Fruit fly (Drosophila melanogaster) whole organism, prepupa: Measurements from ENCODE around the gene CG7329.
A peak's percentile ranks its signal among the peaks of the same experiment; 100 is the strongest.

Source experiments
- Blimp-1 ChIP-seq: fragments of 200-800 bp; sonication (Bioruptor generic); optimal IDR thresholded peaks from 3 replicates; lab custom pipeline; 2017; ENCODE audit warnings: missing biosample characterization, missing genetic modification characterization, mild to moderate bottlenecking, moderate library complexity, missing genetic modification reagents
- CG10631 ChIP-seq: fragments of 200-800 bp; sonication (Bioruptor generic); optimal IDR thresholded peaks from 2 replicates; lab custom pipeline; 2016; ENCODE audit warnings: missing biosample characterization, missing genetic modification characterization
- CG11294 ChIP-seq: fragments of 200-800 bp; sonication (Bioruptor generic); IDR thresholded peaks from 2 replicates; pipeline ENCODE4 v1.3.6; 2022; ENCODE audit warnings: missing biosample characterization, missing genetic modification characterization
- CG11762 ChIP-seq: fragments of 200-800 bp; sonication (Bioruptor generic); optimal IDR thresholded peaks from 3 replicates; lab custom pipeline; 2016; ENCODE audit warnings: missing biosample characterization, missing genetic modification characterization; ENCODE audit not compliant: insufficient read depth
- CG11902 ChIP-seq: fragments of 200-800 bp; sonication (Bioruptor generic); optimal IDR thresholded peaks from 3 replicates; lab custom pipeline; 2016; ENCODE audit warnings: missing biosample characterization, missing genetic modification characterization
- CG15336 ChIP-seq: fragments of 200-800 bp; sonication (Bioruptor generic); IDR thresholded peaks from 2 replicates; pipeline ENCODE4 v1.3.6; 2022; ENCODE audit warnings: missing biosample characterization, missing genetic modification characterization
- CG1621 ChIP-seq: fragments of 200-800 bp; sonication (Bioruptor generic); optimal IDR thresholded peaks from 3 replicates; lab custom pipeline; 2018; ENCODE audit warnings: missing biosample characterization, mild to moderate bottlenecking, missing genetic modification characterization
- CG16779 ChIP-seq: fragments of 200-800 bp; sonication (Bioruptor generic); optimal IDR thresholded peaks from 3 replicates; lab custom pipeline; 2017; ENCODE audit warnings: missing biosample characterization, mild to moderate bottlenecking, missing genetic modification characterization
- CG3032 ChIP-seq: fragments of 200-800 bp; optimal IDR thresholded peaks from 2 replicates; lab custom pipeline; 2019; ENCODE audit warnings: missing biosample characterization, mild to moderate bottlenecking, missing genetic modification characterization, moderate library complexity
- CG31627 ChIP-seq: fragments of 200-800 bp; sonication (Bioruptor generic); optimal IDR thresholded peaks from 3 replicates; lab custom pipeline; 2016; ENCODE audit warnings: missing biosample characterization, missing genetic modification characterization
- CG32006 ChIP-seq: fragments of 200-800 bp; sonication (Bioruptor generic); optimal IDR thresholded peaks from 3 replicates; lab custom pipeline; 2017; ENCODE audit warnings: missing biosample characterization, mild to moderate bottlenecking, missing genetic modification characterization
- CG34406 ChIP-seq: fragments of 200-800 bp; sonication (Bioruptor generic); optimal IDR thresholded peaks from 3 replicates; lab custom pipeline; 2016; ENCODE audit warnings: missing biosample characterization, missing genetic modification characterization
- CG4318 ChIP-seq: fragments of 200-800 bp; sonication (Bioruptor generic); optimal IDR thresholded peaks from 3 replicates; lab custom pipeline; 2017; ENCODE audit warnings: missing biosample characterization, mild to moderate bottlenecking, missing genetic modification characterization
- CG6163 ChIP-seq: fragments of 200-800 bp; sonication (Bioruptor generic); IDR thresholded peaks from 3 replicates; pipeline ENCODE4 v1.3.6; 2022; ENCODE audit warnings: missing biosample characterization, missing genetic modification characterization
- CG6276 ChIP-seq: fragments of 200-800 bp; sonication (Bioruptor generic); optimal IDR thresholded peaks from 2 replicates; lab custom pipeline; 2017; ENCODE audit warnings: missing biosample characterization, mild to moderate bottlenecking, missing genetic modification characterization
- CG6792 ChIP-seq: fragments of 200-800 bp; sonication (Bioruptor generic); optimal IDR thresholded peaks from 3 replicates; lab custom pipeline; 2016; ENCODE audit warnings: missing biosample characterization, missing genetic modification characterization
- CG6854 ChIP-seq: fragments of 200-800 bp; sonication (Bioruptor generic); optimal IDR thresholded peaks from 2 replicates; lab custom pipeline; 2017; ENCODE audit warnings: missing biosample characterization, mild to moderate bottlenecking, missing genetic modification characterization
- CG7368 ChIP-seq: fragments of 200-800 bp; sonication (Bioruptor generic); optimal IDR thresholded peaks from 3 replicates; lab custom pipeline; 2016; ENCODE audit warnings: missing biosample characterization, missing genetic modification characterization
- CG8119 ChIP-seq: fragments of 200-800 bp; sonication (Bioruptor generic); IDR thresholded peaks from 3 replicates; pipeline ENCODE4 v1.3.6; 2022; ENCODE audit warnings: missing biosample characterization, missing genetic modification characterization
- CG8319 ChIP-seq: fragments of 200-800 bp; sonication (Bioruptor generic); optimal IDR thresholded peaks from 3 replicates; lab custom pipeline; 2016; ENCODE audit warnings: missing biosample characterization, missing genetic modification characterization
- CG9139 ChIP-seq: fragments of 200-800 bp; sonication (Bioruptor generic); optimal IDR thresholded peaks from 3 replicates; lab custom pipeline; 2017; ENCODE audit warnings: missing biosample characterization, mild to moderate bottlenecking, missing genetic modification characterization
- Eip75B ChIP-seq: fragments of 200-800 bp; sonication (Bioruptor generic); optimal IDR thresholded peaks from 3 replicates; lab custom pipeline; 2016; ENCODE audit warnings: missing biosample characterization, missing genetic modification characterization
- Eip93F ChIP-seq: fragments of 200-800 bp; sonication (Bioruptor generic); optimal IDR thresholded peaks from 2 replicates; lab custom pipeline; 2016; ENCODE audit warnings: missing biosample characterization, mild to moderate bottlenecking, missing genetic modification characterization
- Ets21C ChIP-seq: fragments of 200-800 bp; sonication (Bioruptor generic); optimal IDR thresholded peaks from 3 replicates; lab custom pipeline; 2016; ENCODE audit warnings: missing biosample characterization, missing genetic modification characterization
- Ets96B ChIP-seq: fragments of 200-800 bp; optimal IDR thresholded peaks from 2 replicates; lab custom pipeline; 2019; ENCODE audit warnings: missing biosample characterization, mild to moderate bottlenecking, missing genetic modification characterization, moderate library complexity
- Gug ChIP-seq: fragments of 200-800 bp; sonication (Bioruptor generic); IDR thresholded peaks from 2 replicates; pipeline ENCODE4 v1.3.6; 2022; ENCODE audit warnings: missing biosample characterization, missing genetic modification characterization
- Hr39 ChIP-seq: fragments of 200-800 bp; sonication (Bioruptor generic); optimal IDR thresholded peaks from 2 replicates; lab custom pipeline; 2016; ENCODE audit warnings: missing biosample characterization, missing genetic modification characterization
- Met ChIP-seq: fragments of 200-800 bp; sonication (Bioruptor generic); optimal IDR thresholded peaks from 3 replicates; lab custom pipeline; 2016; ENCODE audit warnings: missing biosample characterization, missing genetic modification characterization
- Smox ChIP-seq: fragments of 200-800 bp; sonication (Bioruptor generic); optimal IDR thresholded peaks from 3 replicates; lab custom pipeline; 2016; ENCODE audit warnings: missing biosample characterization, missing genetic modification characterization
- Sox102F ChIP-seq: fragments of 200-800 bp; sonication (Bioruptor generic); optimal IDR thresholded peaks from 2 replicates; lab custom pipeline; 2016; ENCODE audit warnings: missing biosample characterization, mild to moderate bottlenecking, missing genetic modification characterization
- Sox14 ChIP-seq: fragments of 200-800 bp; sonication (Bioruptor generic); optimal IDR thresholded peaks from 3 replicates; lab custom pipeline; 2016; ENCODE audit warnings: missing biosample characterization, missing genetic modification characterization
- Sox15 ChIP-seq: fragments of 200-800 bp; sonication (Bioruptor generic); optimal IDR thresholded peaks from 3 replicates; lab custom pipeline; 2016; ENCODE audit warnings: missing biosample characterization, missing genetic modification characterization
- achi ChIP-seq: fragments of 200-800 bp; sonication (Bioruptor generic); optimal IDR thresholded peaks from 3 replicates; lab custom pipeline; 2016; ENCODE audit warnings: missing biosample characterization, missing genetic modification characterization
- acj6 ChIP-seq: fragments of 200-800 bp; sonication (Bioruptor generic); optimal IDR thresholded peaks from 3 replicates; lab custom pipeline; 2016; ENCODE audit warnings: missing biosample characterization, missing genetic modification characterization
- dac ChIP-seq: fragments of 200-800 bp; sonication (Bioruptor generic); optimal IDR thresholded peaks from 2 replicates; lab custom pipeline; 2017; ENCODE audit warnings: missing biosample characterization, mild to moderate bottlenecking, missing genetic modification characterization
- dsx ChIP-seq: fragments of 200-800 bp; optimal IDR thresholded peaks from 3 replicates; lab custom pipeline; 2019; ENCODE audit warnings: missing biosample characterization, mild to moderate bottlenecking, missing genetic modification characterization, moderate library complexity; ENCODE audit not compliant: poor library complexity, severe bottlenecking
- esn ChIP-seq: fragments of 200-800 bp; sonication (Bioruptor generic); optimal IDR thresholded peaks from 2 replicates; lab custom pipeline; 2016; ENCODE audit warnings: missing biosample characterization, mild to moderate bottlenecking, missing genetic modification characterization, moderate library complexity
- fd59A ChIP-seq: fragments of 200-800 bp; sonication (Bioruptor generic); optimal IDR thresholded peaks from 2 replicates; lab custom pipeline; 2017; ENCODE audit warnings: missing biosample characterization, mild to moderate bottlenecking, missing genetic modification characterization, missing genetic modification reagents
- fd85E ChIP-seq: fragments of 200-800 bp; sonication (Bioruptor generic); optimal IDR thresholded peaks from 3 replicates; lab custom pipeline; 2016; ENCODE audit warnings: missing biosample characterization, missing genetic modification characterization
- lz ChIP-seq: fragments of 200-800 bp; sonication (Bioruptor generic); optimal IDR thresholded peaks from 3 replicates; lab custom pipeline; 2016; ENCODE audit warnings: missing biosample characterization, missing genetic modification characterization
- net ChIP-seq: fragments of 200-800 bp; sonication (Bioruptor generic); optimal IDR thresholded peaks from 3 replicates; lab custom pipeline; 2016; ENCODE audit warnings: missing biosample characterization, missing genetic modification characterization
- pdm3 ChIP-seq: fragments of 200-800 bp; sonication (Bioruptor generic); optimal IDR thresholded peaks from 3 replicates; lab custom pipeline; 2016; ENCODE audit warnings: missing biosample characterization, missing genetic modification characterization
- salr ChIP-seq, 2 experiments: fragments of 200-800 bp; sonication (Bioruptor generic); optimal IDR thresholded peaks; 3 replicates each; lab custom pipeline; 2016 to 2018; ENCODE audit warnings: missing biosample characterization in 2 of 2, missing genetic modification characterization in 2 of 2, mild to moderate bottlenecking in 1 of 2
- spab ChIP-seq: fragments of 200-800 bp; sonication (Bioruptor generic); optimal IDR thresholded peaks from 2 replicates; lab custom pipeline; 2017; ENCODE audit warnings: missing biosample characterization, mild to moderate bottlenecking, missing genetic modification characterization, missing genetic modification reagents
- ss ChIP-seq, 2 experiments: fragments of 200-800 bp; sonication (Bioruptor generic); optimal IDR thresholded peaks; 2 replicates in 1 of 2; 3 replicates in 1 of 2; lab custom pipeline; 2017 to 2018; ENCODE audit warnings: mild to moderate bottlenecking in 2 of 2, missing biosample characterization in 2 of 2, missing genetic modification characterization in 2 of 2, moderate library complexity in 1 of 2
- svp ChIP-seq: fragments of 200-800 bp; sonication (Bioruptor generic); peaks from one replicate; lab custom pipeline; 2016; ENCODE audit warnings: missing biosample characterization, missing genetic modification characterization
- topi ChIP-seq: fragments of 200-800 bp; sonication (Bioruptor generic); optimal IDR thresholded peaks from 3 replicates; lab custom pipeline; 2016; ENCODE audit warnings: missing biosample characterization, missing genetic modification characterization
- vri ChIP-seq: fragments of 200-800 bp; sonication (Bioruptor generic); optimal IDR thresholded peaks from 3 replicates; lab custom pipeline; 2016; ENCODE audit warnings: missing biosample characterization, mild to moderate bottlenecking, missing genetic modification characterization

Gene CG7329

DNA sequence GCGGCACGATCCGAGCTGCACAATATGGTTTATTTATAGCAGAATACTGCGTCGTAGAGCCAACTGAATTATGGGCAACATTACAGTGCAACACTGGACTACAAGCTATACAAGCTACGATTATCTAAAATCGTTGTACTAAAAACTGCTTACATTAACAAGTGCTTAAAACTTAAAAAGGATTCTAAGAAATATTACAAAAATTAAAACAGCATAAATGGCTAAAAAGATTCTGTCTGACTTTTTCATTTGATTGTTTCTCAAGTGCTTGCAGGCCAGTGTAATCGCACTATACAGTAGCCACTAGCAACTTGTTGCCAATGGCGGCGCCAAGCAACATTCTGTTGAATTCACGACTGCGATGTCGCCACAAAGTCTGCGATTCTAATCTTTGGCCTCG is 21.5 kb downstream of the CG7329 start (continued):
- TF ChIP-seq lz (GFP tag; lab: Kevin White, UChicago) (peak; percentile 67), CG6163 (GFP tag; lab: Robert Waterston, UW) (peak; percentile 95), CG32006 (peak; percentile 88), CG6792 (GFP tag; lab: Kevin White, UChicago) (peak; percentile 80), svp (peak; percentile 58), fd59A (GFP tag; lab: Kevin White, UChicago) (peak; percentile 87), Sox14 (GFP tag; lab: Kevin White, UChicago) (peak; percentile 87), Blimp-1 (GFP tag; lab: Kevin White, UChicago) (no peak), CG11294 (GFP tag; lab: Robert Waterston, UW) (peak; percentile 92), spab (GFP tag; lab: Kevin White, UChicago) (peak; percentile 87), achi (GFP tag; lab: Kevin White, UChicago) (peak; percentile 84), dac (GFP tag; lab: Kevin White, UChicago) (peak; percentile 71), fd85E (GFP tag; lab: Kevin White, UChicago) (peak; percentile 15), CG6854 (GFP tag; lab: Kevin White, UChicago) (no peak), dsx (GFP tag; lab: Kevin White, UChicago) (peak; percentile 92), Smox (GFP tag; lab: Kevin White, UChicago) (peak; percentile 44)

- TF ChIP-seq achi (GFP tag; lab: Kevin White, UChicago) = peak; percentile 57
- TF ChIP-seq acj6 (GFP tag; lab: Kevin White, UChicago) = peak; percentile 66
- no peak for TF ChIP-seq CG6276 (GFP tag; lab: Kevin White, UChicago)
- TF ChIP-seq Sox102F = peak; percentile 72
- TF ChIP-seq CG3032 (tag; lab: Kevin White, UChicago) = peak; percentile 55
- peak; percentile 30 for TF ChIP-seq CG7368 (GFP tag; lab: Kevin White, UChicago)
- peak; percentile 69 for TF ChIP-seq Smox (GFP tag; lab: Kevin White, UChicago)
- TF ChIP-seq CG8119 (GFP tag; lab: Robert Waterston, UW) = peak; percentile 77
- TF ChIP-seq vri (GFP tag; lab: Kevin White, UChicago) = peak; percentile 62
- peak; percentile 79 for TF ChIP-seq Met (GFP tag; lab: Kevin White, UChicago)
- TF ChIP-seq CG15336 (GFP tag; lab: Robert Waterston, UW) = peak; percentile 62
- TF ChIP-seq CG1621 (tag; lab: Kevin White, UChicago) = peak; percentile 15
- peak; percentile 62 for TF ChIP-seq net (GFP tag; lab: Kevin White, UChicago)
- TF ChIP-seq Ets96B = peak; percentile 59
- TF ChIP-seq pdm3 (GFP tag; lab: Kevin White, UChicago) = peak; percentile 66
- TF ChIP-seq CG4318 (GFP tag; lab: Kevin White, UChicago) = peak; percentile 15
- TF ChIP-seq Hr39 (GFP tag; lab: Kevin White, UChicago) = peak; percentile 55
- TF ChIP-seq Eip75B (GFP tag; lab: Kevin White, UChicago) = peak; percentile 67
- peak; percentile 71 for TF ChIP-seq CG34406 (GFP tag; lab: Kevin White, UChicago)
- TF ChIP-seq Sox15 (GFP tag; lab: Kevin White, UChicago) = peak; percentile 30
- TF ChIP-seq esn (GFP tag; lab: Kevin White, UChicago) = peak; percentile 79
- peak; percentile 66 for TF ChIP-seq lz (GFP tag; lab: Kevin White, UChicago)
- peak; percentile 56 for TF ChIP-seq fd59A (GFP tag; lab: Kevin White, UChicago)
- TF ChIP-seq Gug (GFP tag; lab: Robert Waterston, UW) = no peak
- peak; percentile 63 for TF ChIP-seq CG10631 (GFP tag; lab: Kevin White, UChicago)
- no peak for TF ChIP-seq fd85E (GFP tag; lab: Kevin White, UChicago)
- no peak for TF ChIP-seq salr (GFP tag; optimal IDR thresholded peaks at IDR 0.05; lab: Kevin White, UChicago)
- no peak for TF ChIP-seq CG11294 (GFP tag; lab: Robert Waterston, UW)
- TF ChIP-seq Blimp-1 (GFP tag; lab: Kevin White, UChicago) = peak; percentile 50
- peak; percentile 18 for TF ChIP-seq CG11762 (GFP tag; lab: Kevin White, UChicago)
- no peak for TF ChIP-seq dac (GFP tag; lab: Kevin White, UChicago)
- peak; percentile 39 for TF ChIP-seq Ets21C
- peak; percentile 24 for TF ChIP-seq CG16779 (tag; lab: Kevin White, UChicago)
- TF ChIP-seq CG6163 (GFP tag; lab: Robert Waterston, UW) = peak; percentile 48; the same call in 1 of the 3 replicates
- TF ChIP-seq topi (GFP tag; lab: Kevin White, UChicago) = peak; percentile 71
- peak; percentile 55 for TF ChIP-seq CG31627
- TF ChIP-seq CG6792 (GFP tag; lab: Kevin White, UChicago) = peak; percentile 67
- TF ChIP-seq CG11902 (GFP tag; lab: Kevin White, UChicago) = no peak
- no peak for TF ChIP-seq Eip93F (GFP tag; lab: Kevin White, UChicago)
- TF ChIP-seq ss (GFP tag; optimal IDR thresholded peaks at IDR 0.05; lab: Kevin White, UChicago) = peak; percentile 6 to 44
- peak; percentile 36 for TF ChIP-seq CG8319 (GFP tag; lab: Kevin White, UChicago)
- TF ChIP-seq CG9139 = no peak
These were observed 22.4 kb downstream of the CG7329 start for dm6 chr2L:10615889-10616288.
